Worm (Caenorhabditis elegans) whole organism, L3 larva: ENCODE measurements around the gene srj-39.

Source experiments
- ZK546.5 ChIP-seq: sonication (generic microtip); optimal IDR thresholded peaks from 2 replicates; lab custom pipeline; 2017; ENCODE audit warnings: missing biosample characterization, missing genetic modification characterization
- aly-2 ChIP-seq: fragments of 150-350 bp; optimal IDR thresholded peaks from 2 replicates; lab custom pipeline; 2014; ENCODE audit warnings: missing biosample characterization, missing genetic modification characterization
- ama-1 ChIP-seq: fragments of 150-350 bp; optimal IDR thresholded peaks from 2 replicates; lab custom pipeline; 2018
- ceh-16 ChIP-seq: sonication (generic microtip); optimal IDR thresholded peaks from 2 replicates; lab custom pipeline; 2017; ENCODE audit warnings: missing biosample characterization, missing genetic modification characterization
- ceh-28 ChIP-seq: fragments of 150-350 bp; optimal IDR thresholded peaks from 2 replicates; lab custom pipeline; 2014; ENCODE audit warnings: missing biosample characterization, missing genetic modification reagents, missing genetic modification characterization
- ceh-82 ChIP-seq: fragments of 150-350 bp; optimal IDR thresholded peaks from 2 replicates; lab custom pipeline; 2014; ENCODE audit warnings: missing biosample characterization, missing genetic modification characterization
- ceh-9 ChIP-seq: sonication (generic microtip); optimal IDR thresholded peaks from 2 replicates; lab custom pipeline; 2018; ENCODE audit warnings: missing biosample characterization, missing genetic modification characterization
- daf-12 ChIP-seq: fragments of 150-350 bp; optimal IDR thresholded peaks from 2 replicates; lab custom pipeline; 2014; ENCODE audit warnings: missing biosample characterization, missing genetic modification reagents, missing genetic modification characterization
- egl-27 ChIP-seq: sonication (generic microtip); optimal IDR thresholded peaks from 4 replicates; lab custom pipeline; 2017; ENCODE audit warnings: missing biosample characterization, missing genetic modification reagents, missing genetic modification characterization
- egl-5 ChIP-seq: fragments of 150-350 bp; optimal IDR thresholded peaks from 2 replicates; lab custom pipeline; 2017; ENCODE audit warnings: missing biosample characterization, missing genetic modification reagents, missing genetic modification characterization, inconsistent platforms
- elt-1 ChIP-seq: fragments of 150-350 bp; optimal IDR thresholded peaks from 2 replicates; lab custom pipeline; 2014; ENCODE audit warnings: missing biosample characterization, missing genetic modification characterization
- elt-2 ChIP-seq: sonication (generic microtip); optimal IDR thresholded peaks from 2 replicates; lab custom pipeline; 2016; ENCODE audit warnings: missing genetic modification reagents, mild to moderate bottlenecking, missing genetic modification characterization, missing compliant biosample characterization
- elt-3 ChIP-seq, 3 experiments: fragments of 150-350 bp in 1 of 3; sonication (generic microtip) in 2 of 3; optimal IDR thresholded peaks; 2 replicates in 2 of 3; 4 replicates in 1 of 3; lab custom pipeline; 2014 to 2017; ENCODE audit warnings: missing biosample characterization in 3 of 3, missing genetic modification characterization in 3 of 3
- eor-1 ChIP-seq, 2 experiments: fragments of 150-350 bp; optimal IDR thresholded peaks; 2 replicates each; lab custom pipeline; 2014 to 2018; ENCODE audit warnings: missing biosample characterization in 2 of 2, missing genetic modification characterization in 2 of 2
- fkh-10 ChIP-seq: sonication (generic microtip); optimal IDR thresholded peaks from 2 replicates; lab custom pipeline; 2017; ENCODE audit warnings: missing biosample characterization, missing genetic modification reagents, missing genetic modification characterization
- fkh-2 ChIP-seq: fragments of 150-350 bp; optimal IDR thresholded peaks from 2 replicates; lab custom pipeline; 2014; ENCODE audit warnings: missing biosample characterization, missing genetic modification reagents, missing genetic modification characterization
- jun-1 ChIP-seq: fragments of 150-350 bp; optimal IDR thresholded peaks from 2 replicates; lab custom pipeline; 2014; ENCODE audit warnings: missing biosample characterization, missing genetic modification reagents, missing genetic modification characterization
- lin-15B ChIP-seq: fragments of 150-350 bp; optimal IDR thresholded peaks from 2 replicates; lab custom pipeline; 2014; ENCODE audit warnings: missing biosample characterization, missing genetic modification characterization
- lin-39 ChIP-seq: fragments of 150-350 bp; optimal IDR thresholded peaks from 2 replicates; lab custom pipeline; 2018; ENCODE audit warnings: missing biosample characterization, missing genetic modification reagents, missing genetic modification characterization
- lsy-12 ChIP-seq: sonication (generic microtip); optimal IDR thresholded peaks from 2 replicates; lab custom pipeline; 2016; ENCODE audit warnings: mild to moderate bottlenecking, missing genetic modification characterization, missing compliant biosample characterization
- mdl-1 ChIP-seq: fragments of 150-350 bp; optimal IDR thresholded peaks from 2 replicates; lab custom pipeline; 2014; ENCODE audit warnings: missing biosample characterization, missing genetic modification characterization
- mml-1 ChIP-seq: fragments of 150-350 bp; sonication (generic microtip); optimal IDR thresholded peaks from 3 replicates; lab custom pipeline; 2014; ENCODE audit warnings: missing biosample characterization, missing genetic modification characterization
- nfya-1 ChIP-seq: sonication (generic microtip); optimal IDR thresholded peaks from 2 replicates; lab custom pipeline; 2017; ENCODE audit warnings: missing genetic modification characterization, mild to moderate bottlenecking, missing compliant biosample characterization, antibody characterized with exemption, moderate library complexity; ENCODE audit not compliant: insufficient read depth
- nhr-11 ChIP-seq: fragments of 150-350 bp; optimal IDR thresholded peaks from 2 replicates; lab custom pipeline; 2014; ENCODE audit warnings: missing biosample characterization, missing genetic modification characterization
- nhr-12 ChIP-seq: fragments of 150-350 bp; optimal IDR thresholded peaks from 2 replicates; lab custom pipeline; 2014; ENCODE audit warnings: missing biosample characterization, missing genetic modification characterization
- nhr-23 ChIP-seq: fragments of 150-350 bp; optimal IDR thresholded peaks from 2 replicates; lab custom pipeline; 2014; ENCODE audit warnings: missing biosample characterization, missing genetic modification reagents, missing genetic modification characterization
- nhr-237 ChIP-seq: fragments of 150-350 bp; optimal IDR thresholded peaks from 2 replicates; lab custom pipeline; 2014; ENCODE audit warnings: missing biosample characterization, missing genetic modification characterization
- nhr-25 ChIP-seq: sonication (generic microtip); optimal IDR thresholded peaks from 2 replicates; lab custom pipeline; 2017; ENCODE audit warnings: missing biosample characterization, missing genetic modification characterization
- nhr-28 ChIP-seq: fragments of 150-350 bp; optimal IDR thresholded peaks from 2 replicates; lab custom pipeline; 2014; ENCODE audit warnings: missing biosample characterization, missing genetic modification characterization
- nhr-43 ChIP-seq: sonication (generic microtip); optimal IDR thresholded peaks from 2 replicates; lab custom pipeline; 2016; ENCODE audit warnings: mild to moderate bottlenecking, missing genetic modification characterization, missing compliant biosample characterization; ENCODE audit not compliant: poor library complexity, severe bottlenecking
- nhr-67 ChIP-seq: fragments of 150-350 bp; optimal IDR thresholded peaks from 2 replicates; lab custom pipeline; 2014; ENCODE audit warnings: missing biosample characterization, missing genetic modification characterization
- nhr-76 ChIP-seq: fragments of 150-350 bp; sonication (generic microtip); optimal IDR thresholded peaks from 5 replicates; lab custom pipeline; 2014; ENCODE audit warnings: missing biosample characterization, missing genetic modification characterization
- nhr-77 ChIP-seq: fragments of 150-350 bp; optimal IDR thresholded peaks from 2 replicates; lab custom pipeline; 2014; ENCODE audit warnings: missing biosample characterization, missing genetic modification characterization
- pha-4 ChIP-seq: fragments of 150-350 bp; optimal IDR thresholded peaks from 2 replicates; lab custom pipeline; 2014; ENCODE audit warnings: missing biosample characterization, missing genetic modification reagents, missing genetic modification characterization
- pqm-1 ChIP-seq: fragments of 150-350 bp; optimal IDR thresholded peaks from 2 replicates; lab custom pipeline; 2017; ENCODE audit warnings: missing biosample characterization, missing genetic modification characterization, inconsistent platforms
- sea-2 ChIP-seq: fragments of 150-350 bp; sonication (generic microtip); optimal IDR thresholded peaks from 4 replicates; lab custom pipeline; 2014; ENCODE audit warnings: missing biosample characterization, missing genetic modification reagents, missing genetic modification characterization
- skn-1 ChIP-seq: fragments of 150-350 bp; optimal IDR thresholded peaks from 2 replicates; lab custom pipeline; 2014; ENCODE audit warnings: missing biosample characterization, missing genetic modification characterization
- snpc-4 ChIP-seq: fragments of 150-350 bp; optimal IDR thresholded peaks from 2 replicates; lab custom pipeline; 2014; ENCODE audit warnings: missing biosample characterization, missing genetic modification characterization
- tbx-2 ChIP-seq: sonication (generic microtip); optimal IDR thresholded peaks from 2 replicates; lab custom pipeline; 2016; ENCODE audit warnings: mild to moderate bottlenecking, missing genetic modification characterization, missing compliant biosample characterization
- unc-62 ChIP-seq: fragments of 150-350 bp; sonication (generic microtip); optimal IDR thresholded peaks from 4 replicates; lab custom pipeline; 2014; ENCODE audit warnings: missing biosample characterization, missing genetic modification reagents, missing genetic modification characterization
- zag-1 ChIP-seq: fragments of 150-350 bp; optimal IDR thresholded peaks from 2 replicates; lab custom pipeline; 2014; ENCODE audit warnings: missing biosample characterization, missing genetic modification characterization
- ztf-11 ChIP-seq: fragments of 150-350 bp; optimal IDR thresholded peaks from 2 replicates; lab custom pipeline; 2014; ENCODE audit warnings: missing biosample characterization, missing genetic modification characterization

The srj-39 gene

DNA sequence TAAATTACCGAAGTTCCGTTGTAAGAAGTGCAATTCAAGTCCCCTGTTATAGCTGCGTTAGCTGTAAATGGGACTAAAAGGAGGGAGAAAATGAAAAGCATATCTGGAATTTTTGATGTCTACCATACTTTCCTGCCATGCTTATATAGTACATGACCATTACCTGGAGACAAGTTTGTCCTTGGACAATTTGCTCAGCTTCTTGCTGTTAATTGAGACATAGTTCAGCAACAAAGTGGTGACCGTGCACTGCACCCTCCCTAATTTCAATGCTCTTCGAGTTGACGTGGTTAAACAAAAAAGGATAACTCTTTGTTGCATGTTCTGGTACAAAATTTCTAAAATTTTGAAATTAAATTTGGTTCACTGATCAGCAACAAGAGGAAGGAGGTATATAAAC lies 23.0 kb downstream of the srj-39 start, which contains the start of gene T05B4.13:
Gene T05B4.13, minus strand, starts transcription at position 101 of the 400 bp plus-strand sequence.
- TF ChIP-seq mdl-1 (tag; lab: Kevin White, UChicago), result no peak
- no peak for TF ChIP-seq ceh-28 (tag; lab: Kevin White, UChicago)
- TF ChIP-seq eor-1 (tag; optimal IDR thresholded peaks at IDR 0.05; lab: Kevin White, UChicago), result no peak
- no peak for TF ChIP-seq nhr-23
- TF ChIP-seq jun-1 (tag; lab: Kevin White, UChicago), result no peak
- no peak for TF ChIP-seq elt-2
- no peak for TF ChIP-seq nhr-43
- TF ChIP-seq nhr-77 (tag; lab: Kevin White, UChicago), result no peak
- no peak for TF ChIP-seq elt-1
- no peak for TF ChIP-seq nhr-12 (tag; lab: Kevin White, UChicago)
- no peak for TF ChIP-seq snpc-4 (tag; lab: Kevin White, UChicago)
- no peak for TF ChIP-seq ama-1 (lab: Kevin White, UChicago)
- no peak for TF ChIP-seq egl-27 (tag; lab: Kevin White, UChicago)
- TF ChIP-seq nhr-28, result no peak
- no peak for TF ChIP-seq nhr-76 (tag; lab: Kevin White, UChicago)
- TF ChIP-seq fkh-10 (GFP tag; lab: Kevin White, UChicago), result no peak
- TF ChIP-seq nfya-1, result no peak
- TF ChIP-seq tbx-2 (tag; lab: Kevin White, UChicago), result no peak
- TF ChIP-seq sea-2 (GFP tag; lab: Kevin White, UChicago), result no peak
- no peak for TF ChIP-seq ceh-9 (tag; lab: Kevin White, UChicago)

DNA sequence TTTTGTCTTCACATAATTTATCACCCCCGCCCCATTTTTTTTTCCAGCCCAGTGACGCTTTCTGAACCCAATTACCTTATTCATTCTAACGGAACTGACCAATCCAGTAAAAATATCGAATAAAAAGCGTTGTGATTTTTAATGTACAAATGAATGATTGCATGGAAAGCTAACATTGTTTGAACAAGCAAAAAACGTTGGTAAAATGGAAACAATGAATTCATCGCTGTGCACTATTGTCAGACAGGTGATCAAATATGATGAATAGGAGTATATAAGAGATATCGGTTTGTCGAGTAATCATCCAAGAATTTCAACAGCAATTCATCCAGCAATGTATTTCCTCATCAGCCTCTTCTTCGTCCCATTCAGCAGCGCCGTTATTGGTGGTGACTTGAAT lies 25.2 kb downstream of the srj-39 start, which contains the start of gene phat-4:
Gene phat-4, plus strand, starts transcription at position 301 of the 400 bp plus-strand sequence.
- TF ChIP-seq lsy-12 (tag; lab: Kevin White, UChicago) (no peak), fkh-10 (GFP tag; lab: Kevin White, UChicago) (no peak), ZK546.5 (tag; lab: Kevin White, UChicago) (no peak), ceh-82 (tag; lab: Kevin White, UChicago) (no peak), lin-15B (tag; lab: Kevin White, UChicago) (no peak), eor-1 (tag; optimal IDR thresholded peaks at IDR 0.05; lab: Kevin White, UChicago) (no peak), aly-2 (tag; lab: Kevin White, UChicago) (no peak), lin-39 (tag; lab: Kevin White, UChicago) (no peak), nhr-12 (tag; lab: Kevin White, UChicago) (no peak), daf-12 (no peak), mdl-1 (tag; lab: Kevin White, UChicago) (no peak)

DNA sequence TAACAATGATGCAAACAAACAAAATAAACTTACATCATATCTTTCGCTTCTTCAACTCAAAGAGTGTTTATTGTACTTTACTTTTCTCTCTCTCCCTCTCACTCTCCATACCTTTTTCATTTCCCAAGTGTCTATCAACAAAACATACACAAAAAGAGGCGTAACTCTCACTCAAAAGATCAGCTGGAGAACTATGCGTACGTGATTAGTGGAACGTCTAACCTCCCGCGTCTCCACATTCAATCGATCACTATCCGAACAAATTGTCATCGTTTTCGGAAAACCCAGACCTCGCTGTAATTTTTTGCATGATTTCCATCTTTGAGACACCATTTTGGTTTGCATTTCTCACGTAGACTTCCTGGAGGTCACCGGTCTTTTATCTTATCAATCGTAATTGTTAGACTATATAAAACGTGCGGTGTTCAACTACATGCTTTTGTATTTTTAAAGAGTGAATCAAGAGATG lies 27.1 kb downstream of the srj-39 start, which contains the start of gene nhr-57:
Gene nhr-57, plus strand, starts transcription at position 419 of the 469 bp plus-strand sequence.
- TF ChIP-seq nhr-11 (tag; lab: Kevin White, UChicago) (no peak), snpc-4 (tag; lab: Kevin White, UChicago) (no peak), lsy-12 (tag; lab: Kevin White, UChicago) (no peak), daf-12 (no peak), nhr-12 (tag; lab: Kevin White, UChicago) (no peak), zag-1 (tag; lab: Kevin White, UChicago) (no peak), jun-1 (tag; lab: Kevin White, UChicago) (no peak), ztf-11 (tag; lab: Kevin White, UChicago) (no peak), nhr-43 (peak; percentile 81), elt-2 (peak; percentile 82), ceh-16 (no peak), mdl-1 (tag; lab: Kevin White, UChicago) (peak; percentile 28), pqm-1 (tag; lab: Kevin White, UChicago) (peak; percentile 74), ceh-28 (tag; lab: Kevin White, UChicago) (peak; percentile 73), eor-1 (tag; optimal IDR thresholded peaks at IDR 0.05; lab: Kevin White, UChicago) (no peak), egl-5 (peak; percentile 65), skn-1 (peak; percentile 84), tbx-2 (tag; lab: Kevin White, UChicago) (no peak), fkh-2 (tag; lab: Kevin White, UChicago) (no peak), ZK546.5 (tag; lab: Kevin White, UChicago) (no peak), elt-3 (tag; optimal IDR thresholded peaks at IDR 0.05; lab: Kevin White, UChicago) (peak in 1 of 3 experiments; percentile 42), nhr-67 (tag; lab: Kevin White, UChicago) (no peak), unc-62 (GFP tag; lab: Kevin White, UChicago) (no peak), mml-1 (tag; lab: Kevin White, UChicago) (no peak), ama-1 (lab: Kevin White, UChicago) (peak; percentile 26), nhr-23 (peak; percentile 67), nhr-76 (tag; lab: Kevin White, UChicago) (no peak), fkh-10 (GFP tag; lab: Kevin White, UChicago) (no peak), sea-2 (GFP tag; lab: Kevin White, UChicago) (no peak), aly-2 (tag; lab: Kevin White, UChicago) (no peak), egl-27 (tag; lab: Kevin White, UChicago) (no peak), lin-39 (tag; lab: Kevin White, UChicago) (peak; percentile 53), nhr-25 (tag; lab: Kevin White, UChicago) (peak; percentile 77), pha-4 (tag; lab: Kevin White, UChicago) (peak; percentile 98), nhr-237 (tag; lab: Kevin White, UChicago) (no peak)
